Fruit fly (Drosophila melanogaster) whole organism, embryonic: ENCODE data around the gene ImpE1.
A peak's percentile ranks its signal among the peaks of the same experiment; 100 is the strongest.

Experiments
- Aef1 ChIP-seq: fragments of 200-800 bp; sonication (Bioruptor generic); IDR thresholded peaks from 3 replicates; pipeline ENCODE4 v1.3.6; 2022; ENCODE audit warnings: missing biosample characterization, missing genetic modification characterization
- B-H1 ChIP-seq: fragments of 200-800 bp; sonication (Bioruptor generic); IDR thresholded peaks from 3 replicates; pipeline ENCODE4 v1.3.6; 2022; ENCODE audit warnings: missing biosample characterization, missing genetic modification characterization
- CG1024 ChIP-seq: fragments of 200-800 bp; sonication (Bioruptor generic); IDR thresholded peaks from 2 replicates; pipeline ENCODE4 v1.3.6; 2022; ENCODE audit warnings: missing biosample characterization, missing genetic modification characterization
- CG10267 ChIP-seq: fragments of 200-800 bp; sonication (Bioruptor generic); optimal IDR thresholded peaks from 2 replicates; lab custom pipeline; 2018; ENCODE audit warnings: missing biosample characterization, mild to moderate bottlenecking, missing genetic modification characterization, moderate library complexity
- CG10654 ChIP-seq: fragments of 200-800 bp; sonication (Bioruptor generic); optimal IDR thresholded peaks from 2 replicates; lab custom pipeline; 2016; ENCODE audit warnings: missing biosample characterization, missing genetic modification characterization
- CG12236 ChIP-seq: fragments of 200-800 bp; sonication (Bioruptor generic); optimal IDR thresholded peaks from 2 replicates; lab custom pipeline; 2016; ENCODE audit warnings: missing biosample characterization, missing genetic modification characterization
- CG13296 ChIP-seq: fragments of 200-800 bp; sonication (Bioruptor generic); optimal IDR thresholded peaks from 3 replicates; lab custom pipeline; 2018; ENCODE audit warnings: missing biosample characterization, mild to moderate bottlenecking, missing genetic modification characterization
- CG13424 ChIP-seq: fragments of 200-800 bp; sonication (Bioruptor generic); optimal IDR thresholded peaks from 2 replicates; lab custom pipeline; 2019; ENCODE audit warnings: missing biosample characterization, mild to moderate bottlenecking, missing genetic modification characterization, moderate library complexity
- CG13775 ChIP-seq: fragments of 200-800 bp; sonication (Bioruptor generic); optimal IDR thresholded peaks from 3 replicates; lab custom pipeline; 2017; ENCODE audit warnings: missing biosample characterization, mild to moderate bottlenecking, missing genetic modification characterization
- CG15073 ChIP-seq: fragments of 200-800 bp; sonication (Bioruptor generic); optimal IDR thresholded peaks from 2 replicates; lab custom pipeline; 2016; ENCODE audit warnings: missing biosample characterization, missing genetic modification characterization
- CG18262 ChIP-seq: fragments of 200-800 bp; optimal IDR thresholded peaks from 3 replicates; lab custom pipeline; 2019; ENCODE audit warnings: missing biosample characterization, mild to moderate bottlenecking, missing genetic modification characterization, moderate library complexity
- CG18599 ChIP-seq: fragments of 200-800 bp; sonication (Bioruptor generic); optimal IDR thresholded peaks from 3 replicates; lab custom pipeline; 2017; ENCODE audit warnings: missing biosample characterization, missing genetic modification characterization, mild to moderate bottlenecking, moderate library complexity, missing genetic modification reagents
- CG33213 ChIP-seq: fragments of 200-800 bp; sonication (Bioruptor generic); optimal IDR thresholded peaks from 3 replicates; lab custom pipeline; 2016; ENCODE audit warnings: missing biosample characterization, missing genetic modification characterization
- CG4617 ChIP-seq: fragments of 200-800 bp; sonication (Bioruptor generic); optimal IDR thresholded peaks from 3 replicates; lab custom pipeline; 2016; ENCODE audit warnings: missing biosample characterization, missing genetic modification characterization, borderline replicate concordance
- CG8281 ChIP-seq: fragments of 200-800 bp; sonication (Bioruptor generic); optimal IDR thresholded peaks from 2 replicates; lab custom pipeline; 2018; ENCODE audit warnings: missing biosample characterization, mild to moderate bottlenecking, missing genetic modification characterization, moderate library complexity
- CG8290 ChIP-seq, 3 experiments: fragments of 200-800 bp; sonication (Bioruptor generic); optimal IDR thresholded peaks; 2 replicates each; lab custom pipeline; 2016 to 2019; ENCODE audit warnings: missing biosample characterization in 3 of 3, missing genetic modification characterization in 3 of 3, mild to moderate bottlenecking in 2 of 3, moderate library complexity in 1 of 3
- CG8359 ChIP-seq: fragments of 200-800 bp; sonication (Bioruptor generic); optimal IDR thresholded peaks from 2 replicates; lab custom pipeline; 2017; ENCODE audit warnings: missing biosample characterization, mild to moderate bottlenecking, missing genetic modification characterization, borderline replicate concordance
- CG9797 ChIP-seq: fragments of 200-800 bp; sonication (Bioruptor generic); optimal IDR thresholded peaks from 3 replicates; lab custom pipeline; 2018; ENCODE audit warnings: missing biosample characterization, mild to moderate bottlenecking, missing genetic modification characterization
- Deaf1 ChIP-seq: fragments of 200-800 bp; optimal IDR thresholded peaks from 3 replicates; lab custom pipeline; 2019; ENCODE audit warnings: missing biosample characterization, mild to moderate bottlenecking, missing genetic modification characterization, moderate library complexity
- Eip74EF ChIP-seq, 2 experiments: fragments of 200-800 bp in 1 of 2; fragments of >200 bp in 1 of 2; sonication (Bioruptor generic) in 1 of 2; optimal IDR thresholded peaks; 2 replicates each; lab custom pipeline; 2017 to 2019; ENCODE audit warnings: missing biosample characterization in 2 of 2, missing genetic modification characterization in 2 of 2, mild to moderate bottlenecking in 1 of 2, moderate library complexity in 1 of 2
- Elba2 ChIP-seq: fragments of 200-800 bp; sonication (Bioruptor generic); optimal IDR thresholded peaks from 3 replicates; lab custom pipeline; 2016; ENCODE audit warnings: missing biosample characterization, missing genetic modification characterization
- Hr3 ChIP-seq: fragments of 200-800 bp; sonication (Bioruptor generic); optimal IDR thresholded peaks from 3 replicates; lab custom pipeline; 2016; ENCODE audit warnings: missing biosample characterization, missing genetic modification characterization
- Hr78 ChIP-seq, 2 experiments: fragments of 200-800 bp in 1 of 2; fragments of >200 bp in 1 of 2; sonication (Bioruptor generic) in 1 of 2; optimal IDR thresholded peaks; 2 replicates each; lab custom pipeline; 2017 to 2019; ENCODE audit warnings: missing biosample characterization in 2 of 2, missing genetic modification characterization in 2 of 2, mild to moderate bottlenecking in 1 of 2, moderate library complexity in 1 of 2
- Lhr ChIP-seq: fragments of 200-800 bp; sonication (Bioruptor generic); optimal IDR thresholded peaks from 3 replicates; lab custom pipeline; 2017; ENCODE audit warnings: mild to moderate bottlenecking, missing biosample characterization, missing genetic modification reagents, missing genetic modification characterization
- MBD-R2 ChIP-seq: fragments of 200-800 bp; sonication (Bioruptor generic); IDR thresholded peaks from 2 replicates; pipeline ENCODE4 v1.3.6; 2022; ENCODE audit warnings: missing biosample characterization, missing genetic modification characterization
- Max ChIP-seq: fragments of 200-800 bp; sonication (Bioruptor generic); optimal IDR thresholded peaks from 2 replicates; lab custom pipeline; 2016; ENCODE audit warnings: missing biosample characterization, mild to moderate bottlenecking, missing genetic modification characterization
- Myb ChIP-seq: fragments of 200-800 bp; sonication (Bioruptor generic); optimal IDR thresholded peaks from 2 replicates; lab custom pipeline; 2016; ENCODE audit warnings: missing biosample characterization, missing genetic modification characterization
- Oli ChIP-seq: fragments of 200-800 bp; sonication (Bioruptor generic); optimal IDR thresholded peaks from 2 replicates; lab custom pipeline; 2018; ENCODE audit warnings: missing biosample characterization, mild to moderate bottlenecking, missing genetic modification characterization, moderate library complexity
- Six4 ChIP-seq: fragments of 200-800 bp; sonication (Bioruptor generic); optimal IDR thresholded peaks from 2 replicates; lab custom pipeline; 2016; ENCODE audit warnings: missing biosample characterization, missing genetic modification characterization
- amos ChIP-seq: fragments of 200-800 bp; sonication (Bioruptor generic); IDR thresholded peaks from 2 replicates; pipeline ENCODE4 v1.3.6; 2022; ENCODE audit warnings: missing biosample characterization, missing genetic modification characterization; ENCODE audit not compliant: partially characterized antibody
- bab2 ChIP-seq: fragments of 200-800 bp; sonication (Bioruptor generic); optimal IDR thresholded peaks from 2 replicates; lab custom pipeline; 2016; ENCODE audit warnings: missing biosample characterization, missing genetic modification characterization
- chinmo ChIP-seq: fragments of 200-800 bp; sonication (Bioruptor generic); IDR thresholded peaks from 4 replicates; pipeline ENCODE4 v1.3.6; 2022; ENCODE audit warnings: missing biosample characterization, missing genetic modification characterization; ENCODE audit not compliant: partially characterized antibody
- dan ChIP-seq: fragments of 200-800 bp; sonication (Bioruptor generic); IDR thresholded peaks from 2 replicates; pipeline ENCODE4 v1.3.6; 2022; ENCODE audit warnings: missing biosample characterization, missing genetic modification characterization
- emc ChIP-seq: fragments of 200-800 bp; sonication (Bioruptor generic); optimal IDR thresholded peaks from 2 replicates; lab custom pipeline; 2016; ENCODE audit warnings: missing biosample characterization, missing genetic modification characterization
- ftz-f1 ChIP-seq: fragments of 200-800 bp; sonication (Bioruptor generic); optimal IDR thresholded peaks from 2 replicates; lab custom pipeline; 2016; ENCODE audit warnings: missing biosample characterization, missing genetic modification characterization
- kay ChIP-seq: fragments of 200-800 bp; sonication (Bioruptor generic); optimal IDR thresholded peaks from 2 replicates; lab custom pipeline; 2016; ENCODE audit warnings: missing biosample characterization, missing genetic modification characterization
- kni ChIP-seq: fragments of 200-800 bp; sonication (Bioruptor generic); optimal IDR thresholded peaks from 3 replicates; lab custom pipeline; 2017; ENCODE audit warnings: mild to moderate bottlenecking, missing biosample characterization, missing genetic modification reagents, missing genetic modification characterization
- mirr ChIP-seq: fragments of 200-800 bp; sonication (Bioruptor generic); optimal IDR thresholded peaks from 3 replicates; lab custom pipeline; 2018; ENCODE audit warnings: missing biosample characterization, mild to moderate bottlenecking, missing genetic modification characterization
- org-1 ChIP-seq: fragments of 200-800 bp; sonication (Bioruptor generic); optimal IDR thresholded peaks from 2 replicates; lab custom pipeline; 2017; ENCODE audit warnings: missing biosample characterization, missing genetic modification characterization
- prd ChIP-seq, 3 experiments: fragments of >200 bp in 2 of 3; fragments of 200-800 bp in 1 of 3; sonication (Bioruptor generic) in 1 of 3; optimal IDR thresholded peaks in 2 of 3; IDR thresholded peaks in 1 of 3; 2 replicates in 2 of 3; 3 replicates in 1 of 3; pipeline versions ENCODE4 v1.3.6 to Lab custom; 2017 to 2022; ENCODE audit warnings: missing biosample characterization in 1 of 3, missing genetic modification characterization in 1 of 3
- row ChIP-seq: fragments of 200-800 bp; sonication (Bioruptor generic); IDR thresholded peaks from 3 replicates; pipeline ENCODE4 v1.3.6; 2022; ENCODE audit warnings: missing biosample characterization, missing genetic modification characterization
- sc ChIP-seq, 3 experiments: fragments of >200 bp in 2 of 3; fragments of 200-800 bp in 1 of 3; sonication (Bioruptor generic) in 1 of 3; optimal IDR thresholded peaks; 2 replicates in 2 of 3; 3 replicates in 1 of 3; lab custom pipeline; 2017; ENCODE audit warnings: mild to moderate bottlenecking in 1 of 3, missing biosample characterization in 1 of 3, missing genetic modification characterization in 1 of 3, missing genetic modification reagents in 1 of 3
- schlank ChIP-seq: fragments of 200-800 bp; sonication (Bioruptor generic); optimal IDR thresholded peaks from 2 replicates; lab custom pipeline; 2018; ENCODE audit warnings: missing biosample characterization, mild to moderate bottlenecking, missing genetic modification characterization
- sisA ChIP-seq: fragments of 200-800 bp; sonication (Bioruptor generic); IDR thresholded peaks from 2 replicates; pipeline ENCODE4 v1.3.6; 2022; ENCODE audit warnings: missing biosample characterization, missing genetic modification characterization
- ttk ChIP-seq: fragments of 200-800 bp; sonication (Bioruptor generic); IDR thresholded peaks from 2 replicates; pipeline ENCODE4 v2.1.2; 2022; ENCODE audit warnings: missing biosample characterization, missing genetic modification characterization
- twi ChIP-seq: fragments of 200-800 bp; optimal IDR thresholded peaks from 2 replicates; lab custom pipeline; 2019; ENCODE audit warnings: missing biosample characterization, mild to moderate bottlenecking, missing genetic modification characterization, moderate library complexity
- wek ChIP-seq: fragments of 200-800 bp; sonication (Bioruptor generic); optimal IDR thresholded peaks from 3 replicates; lab custom pipeline; 2018; ENCODE audit warnings: missing biosample characterization, mild to moderate bottlenecking, missing genetic modification characterization, moderate library complexity
- wor ChIP-seq: fragments of 200-800 bp; sonication (Bioruptor generic); IDR thresholded peaks from 2 replicates; pipeline ENCODE4 v1.3.6; 2022; ENCODE audit warnings: missing biosample characterization, missing genetic modification characterization
- yki ChIP-seq: fragments of >200 bp; optimal IDR thresholded peaks from 3 replicates; lab custom pipeline; 2018

Gene ImpE1

dm6 chr3L:8424831-8425336 lies 52.7 kb downstream of the ImpE1 start, which contains the start of gene Cbl (continued):
- TF ChIP-seq bab2 (no peak), emc (GFP tag; lab: Kevin White, UChicago) (no peak), CG18262 (peak; percentile 24), Oli (tag; lab: Kevin White, UChicago) (no peak), Hr3 (GFP tag; lab: Kevin White, UChicago) (no peak), CG15073 (GFP tag; lab: Kevin White, UChicago) (no peak), MBD-R2 (GFP tag; lab: Robert Waterston, UW) (peak; percentile 60), chinmo (GFP tag; lab: Robert Waterston, UW) (peak; percentile 87; the same call in 3 of the 4 replicates), CG4617 (GFP tag; lab: Kevin White, UChicago) (peak; percentile 95), CG8359 (GFP tag; lab: Kevin White, UChicago) (no peak), CG13296 (GFP tag; lab: Kevin White, UChicago) (peak; percentile 1), Eip74EF (GFP tag; optimal IDR thresholded peaks at IDR 0.05; lab: Kevin White, UChicago) (no peak), CG13775 (no peak), Hr78 (GFP tag; optimal IDR thresholded peaks at IDR 0.05; lab: Kevin White, UChicago) (no peak), CG10654 (GFP tag; lab: Kevin White, UChicago) (no peak), CG13424 (tag; lab: Kevin White, UChicago) (no peak), sc (optimal IDR thresholded peaks at IDR 0.05; lab: Kevin White, UChicago) (no peak), sc (GFP tag; optimal IDR thresholded peaks at IDR 0.05; lab: Kevin White, UChicago) (no peak), CG1024 (GFP tag; lab: Robert Waterston, UW) (no peak), ftz-f1 (peak; percentile 58), sisA (GFP tag; lab: Robert Waterston, UW) (no peak), Lhr (GFP tag; lab: Kevin White, UChicago) (peak; percentile 84), Max (GFP tag; lab: Kevin White, UChicago) (peak; percentile 10), prd (optimal IDR thresholded peaks at IDR 0.05; lab: Kevin White, UChicago) (no peak), prd (GFP tag; IDR thresholded peaks at IDR 0.05; lab: Robert Waterston, UW) (no peak), row (GFP tag; lab: Robert Waterston, UW) (peak; percentile 27; the same call in 1 of the 3 replicates), amos (GFP tag; lab: Robert Waterston, UW) (no peak; the same call in 1 of the 2 replicates), CG8290 (GFP tag; optimal IDR thresholded peaks at IDR 0.05; lab: Kevin White, UChicago) (no peak), CG8290 (tag; optimal IDR thresholded peaks at IDR 0.05; lab: Kevin White, UChicago) (no peak), kay (GFP tag; lab: Kevin White, UChicago) (peak; percentile 65), twi (no peak), mirr (GFP tag; lab: Kevin White, UChicago) (no peak), dan (GFP tag; lab: Robert Waterston, UW) (no peak), CG33213 (GFP tag; lab: Kevin White, UChicago) (peak; percentile 68), CG12236 (GFP tag; lab: Kevin White, UChicago) (no peak), CG8281 (tag; lab: Kevin White, UChicago) (no peak), Deaf1 (tag; lab: Kevin White, UChicago) (no peak), yki (lab: Kevin White, UChicago) (no peak), B-H1 (no peak), CG18599 (GFP tag; lab: Kevin White, UChicago) (no peak), Myb (GFP tag; lab: Kevin White, UChicago) (peak; percentile 99), CG10267 (tag; lab: Kevin White, UChicago) (peak; percentile 73), Aef1 (GFP tag; lab: Robert Waterston, UW) (peak; percentile 74; the same call in 2 of the 3 replicates), Elba2 (GFP tag; lab: Kevin White, UChicago) (no peak), CG9797 (GFP tag; lab: Kevin White, UChicago) (peak; percentile 97), wor (GFP tag; lab: Robert Waterston, UW) (no peak), Six4 (GFP tag; lab: Kevin White, UChicago) (no peak), kni (GFP tag; lab: Kevin White, UChicago) (no peak), schlank (tag; lab: Kevin White, UChicago) (no peak), org-1 (GFP tag; lab: Kevin White, UChicago) (no peak), ttk (GFP tag; lab: Robert Waterston, UW) (no peak), wek (GFP tag; lab: Kevin White, UChicago) (peak; percentile 9)
